Worm (Caenorhabditis elegans) whole organism, L2 larva: Measurements from ENCODE around the gene C26B2.8.

ENCODE experiments used
- C34F6.9 ChIP-seq: fragments of 150-350 bp; optimal IDR thresholded peaks from 2 replicates; lab custom pipeline; 2014; ENCODE audit warnings: missing biosample characterization, missing genetic modification characterization
- F13H6.1 ChIP-seq: sonication (generic microtip); optimal IDR thresholded peaks from 2 replicates; lab custom pipeline; 2016; ENCODE audit warnings: missing genetic modification characterization, missing compliant biosample characterization
- R02D3.7 ChIP-seq: fragments of 150-350 bp; optimal IDR thresholded peaks from 2 replicates; lab custom pipeline; 2014; ENCODE audit warnings: missing biosample characterization, missing genetic modification characterization
- Y55F3AM.14 ChIP-seq: fragments of 200-800 bp; sonication (Bioruptor generic); optimal IDR thresholded peaks from 2 replicates; lab custom pipeline; 2018; ENCODE audit warnings: mild to moderate bottlenecking, missing genetic modification characterization, missing compliant biosample characterization
- ZK546.5 ChIP-seq: sonication (generic microtip); optimal IDR thresholded peaks from 2 replicates; lab custom pipeline; 2017; ENCODE audit warnings: missing biosample characterization, missing genetic modification characterization
- aly-2 ChIP-seq: fragments of 150-350 bp; optimal IDR thresholded peaks from 2 replicates; lab custom pipeline; 2014; ENCODE audit warnings: missing biosample characterization, missing genetic modification characterization
- ama-1 ChIP-seq: fragments of 150-350 bp; optimal IDR thresholded peaks from 2 replicates; lab custom pipeline; 2018; ENCODE audit warnings: inconsistent platforms
- blmp-1 ChIP-seq: sonication (generic microtip); optimal IDR thresholded peaks from 2 replicates; lab custom pipeline; 2017; ENCODE audit warnings: missing genetic modification characterization, mild to moderate bottlenecking, missing compliant biosample characterization, antibody characterized with exemption, moderate library complexity; ENCODE audit not compliant: insufficient read depth
- ceh-16 ChIP-seq: fragments of 150-350 bp; optimal IDR thresholded peaks from 2 replicates; lab custom pipeline; 2014; ENCODE audit warnings: missing biosample characterization, missing genetic modification characterization
- crh-2 ChIP-seq: sonication (generic microtip); optimal IDR thresholded peaks from 2 replicates; lab custom pipeline; 2017; ENCODE audit warnings: missing biosample characterization, missing genetic modification characterization
- dmd-4 ChIP-seq: sonication (generic microtip); optimal IDR thresholded peaks from 2 replicates; lab custom pipeline; 2017; ENCODE audit warnings: missing biosample characterization, missing genetic modification characterization
- egl-27 ChIP-seq: sonication (generic microtip); optimal IDR thresholded peaks from 3 replicates; lab custom pipeline; 2017; ENCODE audit warnings: missing biosample characterization, missing genetic modification reagents, missing genetic modification characterization
- elt-1 ChIP-seq: fragments of 150-350 bp; optimal IDR thresholded peaks from 2 replicates; lab custom pipeline; 2014; ENCODE audit warnings: missing biosample characterization, missing genetic modification characterization
- elt-3 ChIP-seq: sonication (generic microtip); optimal IDR thresholded peaks from 2 replicates; lab custom pipeline; 2017; ENCODE audit warnings: missing biosample characterization, missing genetic modification characterization
- fos-1 ChIP-seq: fragments of 150-350 bp; optimal IDR thresholded peaks from 2 replicates; lab custom pipeline; 2014; ENCODE audit warnings: missing biosample characterization, missing genetic modification characterization
- gmeb-1 ChIP-seq: fragments of 150-350 bp; optimal IDR thresholded peaks from 2 replicates; lab custom pipeline; 2014; ENCODE audit warnings: missing biosample characterization, missing genetic modification characterization
- lin-13 ChIP-seq: fragments of 150-350 bp; optimal IDR thresholded peaks from 2 replicates; lab custom pipeline; 2014; ENCODE audit warnings: missing biosample characterization, missing genetic modification reagents, missing genetic modification characterization
- lin-39 ChIP-seq: fragments of 150-350 bp; optimal IDR thresholded peaks from 2 replicates; lab custom pipeline; 2014; ENCODE audit warnings: missing biosample characterization, missing genetic modification reagents, missing genetic modification characterization
- lsy-2 ChIP-seq, 2 experiments: fragments of 150-350 bp in 1 of 2; sonication (generic microtip) in 1 of 2; optimal IDR thresholded peaks; 2 replicates each; lab custom pipeline; 2014 to 2017; ENCODE audit warnings: missing biosample characterization in 2 of 2, missing genetic modification characterization in 2 of 2
- mab-5 ChIP-seq: fragments of 150-350 bp; optimal IDR thresholded peaks from 2 replicates; lab custom pipeline; 2014; ENCODE audit warnings: missing biosample characterization, missing genetic modification characterization
- mbf-1 ChIP-seq: sonication (generic microtip); optimal IDR thresholded peaks from 2 replicates; lab custom pipeline; 2017; ENCODE audit warnings: missing biosample characterization, missing genetic modification characterization
- nhr-10 ChIP-seq: sonication (generic microtip); optimal IDR thresholded peaks from 2 replicates; lab custom pipeline; 2017; ENCODE audit warnings: missing biosample characterization, missing genetic modification characterization
- nhr-11 ChIP-seq: fragments of 150-350 bp; optimal IDR thresholded peaks from 2 replicates; lab custom pipeline; 2014; ENCODE audit warnings: missing biosample characterization, missing genetic modification characterization
- nhr-12 ChIP-seq: fragments of 150-350 bp; optimal IDR thresholded peaks from 2 replicates; lab custom pipeline; 2014; ENCODE audit warnings: missing biosample characterization, missing genetic modification characterization
- nhr-129 ChIP-seq: fragments of 150-350 bp; optimal IDR thresholded peaks from 2 replicates; lab custom pipeline; 2014; ENCODE audit warnings: missing biosample characterization, missing genetic modification characterization
- nhr-21 ChIP-seq: fragments of 150-350 bp; optimal IDR thresholded peaks from 2 replicates; lab custom pipeline; 2014; ENCODE audit warnings: missing biosample characterization, missing genetic modification characterization
- nhr-23 ChIP-seq: fragments of 150-350 bp; optimal IDR thresholded peaks from 2 replicates; lab custom pipeline; 2014; ENCODE audit warnings: missing biosample characterization, missing genetic modification reagents, missing genetic modification characterization
- nhr-25 ChIP-seq: fragments of 150-350 bp; sonication (generic microtip); optimal IDR thresholded peaks from 3 replicates; lab custom pipeline; 2014; ENCODE audit warnings: missing biosample characterization, missing genetic modification characterization
- nhr-77 ChIP-seq: fragments of 150-350 bp; optimal IDR thresholded peaks from 2 replicates; lab custom pipeline; 2014; ENCODE audit warnings: missing biosample characterization, missing genetic modification characterization
- peb-1 ChIP-seq: fragments of 150-350 bp; optimal IDR thresholded peaks from 2 replicates; lab custom pipeline; 2014; ENCODE audit warnings: missing biosample characterization, missing genetic modification characterization
- sem-4 ChIP-seq: fragments of 150-350 bp; optimal IDR thresholded peaks from 2 replicates; lab custom pipeline; 2014; ENCODE audit warnings: missing biosample characterization, missing genetic modification reagents, missing genetic modification characterization
- skn-1 ChIP-seq: sonication (generic microtip); optimal IDR thresholded peaks from 2 replicates; lab custom pipeline; 2017; ENCODE audit warnings: missing biosample characterization, missing genetic modification characterization
- sma-3 ChIP-seq: sonication (generic microtip); optimal IDR thresholded peaks from 2 replicates; lab custom pipeline; 2016; ENCODE audit warnings: missing genetic modification reagents, missing genetic modification characterization, missing compliant biosample characterization
- sma-9 ChIP-seq, 2 experiments: fragments of 150-350 bp in 1 of 2; sonication (generic microtip) in 1 of 2; optimal IDR thresholded peaks; 2 replicates each; lab custom pipeline; 2014 to 2016; ENCODE audit warnings: missing genetic modification characterization in 2 of 2, mild to moderate bottlenecking in 1 of 2, missing biosample characterization in 1 of 2, missing compliant biosample characterization in 1 of 2, missing genetic modification reagents in 1 of 2, moderate library complexity in 1 of 2
- snpc-4 ChIP-seq: fragments of 150-350 bp; optimal IDR thresholded peaks from 2 replicates; lab custom pipeline; 2014; ENCODE audit warnings: missing biosample characterization, missing genetic modification characterization
- unc-39 ChIP-seq: fragments of 150-350 bp; optimal IDR thresholded peaks from 2 replicates; lab custom pipeline; 2014; ENCODE audit warnings: missing biosample characterization, missing genetic modification characterization
- unc-55 ChIP-seq: fragments of 150-350 bp; sonication (generic microtip); optimal IDR thresholded peaks from 3 replicates; lab custom pipeline; 2014; ENCODE audit warnings: missing biosample characterization, missing genetic modification reagents, missing genetic modification characterization
- unc-62 ChIP-seq: fragments of 150-350 bp; optimal IDR thresholded peaks from 2 replicates; lab custom pipeline; 2014; ENCODE audit warnings: missing biosample characterization, missing genetic modification reagents, missing genetic modification characterization
- zag-1 ChIP-seq: fragments of 150-350 bp; optimal IDR thresholded peaks from 2 replicates; lab custom pipeline; 2014; ENCODE audit warnings: missing biosample characterization, missing genetic modification characterization
- ztf-1 ChIP-seq: fragments of 200-800 bp; sonication (Bioruptor generic); conservative IDR thresholded peaks from 2 replicates; pipeline ENCODE4 v1.3.6; 2022; ENCODE audit warnings: missing genetic modification characterization, missing compliant biosample characterization
- ztf-11 ChIP-seq: sonication (generic microtip); optimal IDR thresholded peaks from 2 replicates; lab custom pipeline; 2017; ENCODE audit warnings: missing biosample characterization, missing genetic modification characterization
- ztf-4 ChIP-seq: fragments of 150-350 bp; optimal IDR thresholded peaks from 2 replicates; lab custom pipeline; 2014; ENCODE audit warnings: missing biosample characterization, missing genetic modification characterization

Gene C26B2.8

DNA sequence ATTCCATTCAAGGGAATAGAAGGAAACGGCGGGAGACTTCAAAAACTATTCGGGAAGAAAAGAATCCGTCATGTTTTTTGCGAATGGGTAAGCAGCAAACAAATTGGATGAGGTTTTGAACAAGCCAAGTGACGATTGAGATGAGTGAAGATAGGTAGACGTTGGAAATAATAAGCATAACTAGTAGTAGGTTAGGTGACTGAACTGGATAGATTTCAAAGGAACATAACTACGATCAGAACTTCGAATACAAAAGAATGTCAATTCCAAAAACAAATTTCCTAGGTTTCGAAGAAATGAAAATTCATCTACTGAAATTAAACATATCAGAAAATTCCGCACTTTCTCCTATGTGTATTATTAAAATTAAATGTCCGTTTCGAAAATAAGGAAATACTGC is 6.4 kb upstream of the C26B2.8 start:
- TF ChIP-seq ZK546.5 (tag; lab: Kevin White, UChicago) (no peak), fos-1 (tag; lab: Kevin White, UChicago) (no peak), nhr-12 (tag; lab: Kevin White, UChicago) (no peak), lin-13 (GFP tag; lab: Kevin White, UChicago) (no peak), nhr-10 (no peak), elt-3 (tag; lab: Kevin White, UChicago) (no peak), unc-55 (GFP tag; lab: Kevin White, UChicago) (no peak), ztf-1 (GFP tag; lab: Robert Waterston, UW) (no peak), C34F6.9 (tag; lab: Kevin White, UChicago) (no peak), unc-39 (tag; lab: Kevin White, UChicago) (no peak), nhr-129 (no peak), nhr-11 (tag; lab: Kevin White, UChicago) (no peak), sem-4 (tag; lab: Kevin White, UChicago) (no peak), zag-1 (tag; lab: Kevin White, UChicago) (no peak), aly-2 (tag; lab: Kevin White, UChicago) (no peak), nhr-77 (tag; lab: Kevin White, UChicago) (no peak), ceh-16 (tag; lab: Kevin White, UChicago) (no peak), nhr-25 (tag; lab: Kevin White, UChicago) (no peak), lin-39 (no peak)

DNA sequence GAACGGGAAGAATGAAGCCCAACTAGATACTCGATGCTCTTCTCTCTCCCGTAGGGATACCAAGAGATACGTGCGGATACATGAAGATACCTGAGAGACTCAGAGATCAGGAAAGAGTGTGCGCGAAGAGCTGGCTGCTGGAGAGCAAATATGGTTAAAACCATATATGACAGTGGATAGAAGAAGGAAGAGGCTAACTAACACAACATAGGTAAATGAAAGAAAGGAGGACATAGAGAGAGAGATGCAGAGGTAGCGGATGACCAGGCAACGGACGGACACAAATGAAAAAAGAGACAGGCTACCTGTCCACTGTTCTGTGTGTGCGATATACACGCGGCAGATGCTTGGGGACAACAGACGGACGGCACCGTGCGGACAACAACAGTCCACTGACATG is 5.8 kb upstream of the C26B2.8 start:
- no peak for TF ChIP-seq unc-62 (GFP tag; lab: Kevin White, UChicago)
- TF ChIP-seq elt-3 (tag; lab: Kevin White, UChicago), result no peak
- no peak for TF ChIP-seq crh-2 (tag; lab: Kevin White, UChicago)
- TF ChIP-seq nhr-11 (tag; lab: Kevin White, UChicago), result no peak
- TF ChIP-seq egl-27 (tag; lab: Kevin White, UChicago), result no peak

DNA sequence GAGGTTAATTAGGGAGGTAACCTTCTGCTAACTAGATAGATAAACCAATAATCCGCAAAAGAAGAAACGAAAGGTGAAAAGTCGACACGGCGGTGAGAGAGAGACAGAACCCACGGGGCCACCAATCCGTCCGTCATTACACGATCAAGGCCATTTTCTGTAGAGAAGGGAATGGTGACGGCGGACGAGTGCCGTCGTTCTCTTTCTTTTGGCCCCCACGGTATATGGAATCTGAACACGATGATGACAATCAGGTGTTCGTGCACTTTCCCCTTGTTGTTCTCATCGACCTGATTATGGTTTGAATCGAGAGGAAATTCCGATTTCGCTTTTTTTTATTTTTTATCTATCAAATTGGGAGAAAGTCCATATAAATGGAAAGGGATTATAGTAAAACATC is 4.6 kb upstream of the C26B2.8 start:
- no peak for TF ChIP-seq ztf-1 (GFP tag; lab: Robert Waterston, UW)
- TF ChIP-seq ceh-16 (tag; lab: Kevin White, UChicago), result peak; percentile 9
- TF ChIP-seq blmp-1 (tag; lab: Kevin White, UChicago), result peak; percentile 89
- TF ChIP-seq nhr-10, result no peak
- TF ChIP-seq sem-4 (tag; lab: Kevin White, UChicago), result no peak
- TF ChIP-seq nhr-21 (tag; lab: Kevin White, UChicago), result no peak
- TF ChIP-seq ztf-4, result no peak
- TF ChIP-seq elt-3 (tag; lab: Kevin White, UChicago), result no peak
- no peak for TF ChIP-seq mbf-1
- peak; percentile 14 for TF ChIP-seq fos-1 (tag; lab: Kevin White, UChicago)
- no peak for TF ChIP-seq elt-1 (tag; lab: Kevin White, UChicago)
- no peak for TF ChIP-seq ztf-11 (tag; lab: Kevin White, UChicago)
- no peak for TF ChIP-seq nhr-23 (tag; lab: Kevin White, UChicago)
- TF ChIP-seq crh-2 (tag; lab: Kevin White, UChicago), result no peak
- TF ChIP-seq nhr-25 (tag; lab: Kevin White, UChicago), result peak; percentile 41
- peak; percentile 18 for TF ChIP-seq sma-3 (GFP tag; lab: Kevin White, UChicago)
- no peak for TF ChIP-seq unc-55 (GFP tag; lab: Kevin White, UChicago)
- no peak for TF ChIP-seq ama-1
- TF ChIP-seq snpc-4 (tag; lab: Kevin White, UChicago), result no peak
- no peak for TF ChIP-seq mab-5 (tag; lab: Kevin White, UChicago)
- TF ChIP-seq lin-39, result no peak
- no peak for TF ChIP-seq skn-1 (tag; lab: Kevin White, UChicago)
- peak; percentile 21 for TF ChIP-seq sma-9 (GFP tag; optimal IDR thresholded peaks at IDR 0.05; lab: Kevin White, UChicago)
- no peak for TF ChIP-seq sma-9 (tag; optimal IDR thresholded peaks at IDR 0.05; lab: Kevin White, UChicago)
- TF ChIP-seq R02D3.7 (tag; lab: Kevin White, UChicago), result no peak
- TF ChIP-seq nhr-77 (tag; lab: Kevin White, UChicago), result no peak

ce11 chrIV:8010521-8010920 is 3.4 kb upstream of the C26B2.8 start:
- TF ChIP-seq R02D3.7 (tag; lab: Kevin White, UChicago), result no peak
- no peak for TF ChIP-seq skn-1 (tag; lab: Kevin White, UChicago)
- no peak for TF ChIP-seq F13H6.1 (tag; lab: Kevin White, UChicago)
- TF ChIP-seq blmp-1 (tag; lab: Kevin White, UChicago), result no peak
- TF ChIP-seq mab-5 (tag; lab: Kevin White, UChicago), result no peak
- no peak for TF ChIP-seq sma-3 (GFP tag; lab: Kevin White, UChicago)
- TF ChIP-seq lsy-2 (tag; optimal IDR thresholded peaks at IDR 0.05; lab: Kevin White, UChicago), result no peak
- no peak for TF ChIP-seq Y55F3AM.14 (GFP tag; lab: Kevin White, UChicago)
- no peak for TF ChIP-seq sem-4 (tag; lab: Kevin White, UChicago)
- TF ChIP-seq gmeb-1, result no peak
- TF ChIP-seq dmd-4 (tag; lab: Kevin White, UChicago), result no peak
- TF ChIP-seq C34F6.9 (tag; lab: Kevin White, UChicago), result no peak
- TF ChIP-seq peb-1 (tag; lab: Kevin White, UChicago), result no peak
- no peak for TF ChIP-seq nhr-10
- TF ChIP-seq ztf-11 (tag; lab: Kevin White, UChicago), result no peak
- no peak for TF ChIP-seq nhr-25 (tag; lab: Kevin White, UChicago)
- no peak for TF ChIP-seq nhr-129
- TF ChIP-seq crh-2 (tag; lab: Kevin White, UChicago), result no peak
- TF ChIP-seq sma-9 (GFP tag; optimal IDR thresholded peaks at IDR 0.05; lab: Kevin White, UChicago), result no peak
- no peak for TF ChIP-seq sma-9 (tag; optimal IDR thresholded peaks at IDR 0.05; lab: Kevin White, UChicago)
- TF ChIP-seq ztf-4, result no peak
